Worm (Caenorhabditis elegans) whole organism, young adult: Measurements from ENCODE around the gene wah-1.

Experiments
- B0019.2 ChIP-seq: fragments of 200-800 bp; sonication (Bioruptor generic); conservative IDR thresholded peaks from 2 replicates; pipeline ENCODE4 v1.3.6; 2022; ENCODE audit warnings: missing genetic modification reagents, missing genetic modification characterization, missing compliant biosample characterization
- B0261.1 ChIP-seq: sonication (generic microtip); optimal IDR thresholded peaks from 2 replicates; lab custom pipeline; 2016; ENCODE audit warnings: mild to moderate bottlenecking, missing genetic modification characterization, moderate library complexity, missing compliant biosample characterization
- C17E4.6 ChIP-seq: fragments of 200-800 bp; sonication (Bioruptor generic); IDR thresholded peaks from 2 replicates; pipeline ENCODE4 v1.3.6; 2022; ENCODE audit warnings: missing genetic modification reagents, missing genetic modification characterization, missing compliant biosample characterization
- D2030.7 ChIP-seq: fragments of 200-800 bp; sonication (Bioruptor generic); IDR thresholded peaks from 2 replicates; pipeline ENCODE4 v1.3.6; 2022; ENCODE audit warnings: missing genetic modification reagents, missing genetic modification characterization, missing compliant biosample characterization
- F37B4.10 ChIP-seq: fragments of 200-800 bp; sonication (Bioruptor generic); IDR thresholded peaks from 2 replicates; pipeline ENCODE4 v1.3.6; 2022; ENCODE audit warnings: missing genetic modification characterization, missing compliant biosample characterization
- F55B11.4 ChIP-seq: sonication (generic microtip); optimal IDR thresholded peaks from 2 replicates; lab custom pipeline; 2016; ENCODE audit warnings: missing compliant biosample characterization, missing genetic modification characterization, borderline replicate concordance; ENCODE audit not compliant: insufficient read depth
- T07F8.4 ChIP-seq: sonication (generic microtip); optimal IDR thresholded peaks from 2 replicates; lab custom pipeline; 2016; ENCODE audit warnings: mild to moderate bottlenecking, missing genetic modification characterization, moderate library complexity, missing compliant biosample characterization
- Y53G8AR.9 ChIP-seq: fragments of 200-800 bp; sonication (Bioruptor generic); conservative IDR thresholded peaks from 2 replicates; pipeline ENCODE4 v1.3.6; 2022; ENCODE audit warnings: missing genetic modification reagents, missing genetic modification characterization, missing compliant biosample characterization
- Y67H2A.10 ChIP-seq: fragments of 200-800 bp; sonication (Bioruptor generic); conservative IDR thresholded peaks from 2 replicates; pipeline ENCODE4 v1.3.6; 2022; ENCODE audit warnings: missing genetic modification reagents, missing genetic modification characterization, missing compliant biosample characterization
- aptf-3 ChIP-seq: fragments of 200-800 bp; sonication (Bioruptor generic); IDR thresholded peaks from 2 replicates; pipeline ENCODE4 v1.3.6; 2022; ENCODE audit warnings: missing genetic modification characterization, missing compliant biosample characterization
- attf-5 ChIP-seq: fragments of 200-800 bp; sonication (Bioruptor generic); optimal IDR thresholded peaks from 2 replicates; lab custom pipeline; 2018; ENCODE audit warnings: mild to moderate bottlenecking, missing genetic modification characterization, missing compliant biosample characterization
- bed-2 ChIP-seq: fragments of 200-800 bp; sonication (Bioruptor generic); IDR thresholded peaks from 2 replicates; pipeline ENCODE4 v1.3.6; 2022; ENCODE audit warnings: missing genetic modification reagents, missing genetic modification characterization, missing compliant biosample characterization
- cebp-2 ChIP-seq: fragments of 200-800 bp; sonication (Bioruptor generic); IDR thresholded peaks from 2 replicates; pipeline ENCODE4 v1.3.6; 2022; ENCODE audit warnings: missing genetic modification characterization, missing compliant biosample characterization
- ceh-27 ChIP-seq: fragments of 200-800 bp; sonication (Bioruptor generic); optimal IDR thresholded peaks from 2 replicates; lab custom pipeline; 2018; ENCODE audit warnings: mild to moderate bottlenecking, missing genetic modification characterization, moderate library complexity, missing compliant biosample characterization
- ceh-58 ChIP-seq: fragments of 200-800 bp; sonication (Bioruptor generic); IDR thresholded peaks from 2 replicates; pipeline ENCODE4 v1.3.6; 2022; ENCODE audit warnings: missing genetic modification characterization, missing compliant biosample characterization
- chd-7 ChIP-seq: sonication (generic microtip); optimal IDR thresholded peaks from 2 replicates; lab custom pipeline; 2016; ENCODE audit warnings: mild to moderate bottlenecking, missing genetic modification characterization, moderate library complexity, missing compliant biosample characterization
- dpl-1 ChIP-seq: fragments of 150-350 bp; optimal IDR thresholded peaks from 2 replicates; lab custom pipeline; 2014; ENCODE audit warnings: missing biosample characterization, missing genetic modification reagents, missing genetic modification characterization
- egrh-3 ChIP-seq: fragments of 200-800 bp; sonication (Bioruptor generic); IDR thresholded peaks from 2 replicates; pipeline ENCODE4 v1.3.6; 2022; ENCODE audit warnings: missing genetic modification reagents, missing genetic modification characterization, missing compliant biosample characterization
- ekl-4 ChIP-seq: fragments of 200-800 bp; sonication (Bioruptor generic); IDR thresholded peaks from 2 replicates; pipeline ENCODE4 v1.3.6; 2022; ENCODE audit warnings: missing genetic modification reagents, missing genetic modification characterization, missing compliant biosample characterization
- let-607 ChIP-seq, 2 experiments: fragments of 200-800 bp in 1 of 2; sonication (Bioruptor generic) in 1 of 2; sonication (generic microtip) in 1 of 2; optimal IDR thresholded peaks; 2 replicates each; lab custom pipeline; 2016 to 2018; ENCODE audit warnings: mild to moderate bottlenecking in 2 of 2, missing compliant biosample characterization in 2 of 2, missing genetic modification characterization in 2 of 2, moderate library complexity in 2 of 2, missing genotype in 1 of 2
- lin-35 ChIP-seq, 3 experiments: fragments of 150-350 bp in 2 of 3; sonication (generic microtip) in 1 of 3; optimal IDR thresholded peaks; 2 replicates each; lab custom pipeline; 2014 to 2018; ENCODE audit warnings: missing biosample characterization in 3 of 3, missing genetic modification characterization in 3 of 3, missing genetic modification reagents in 3 of 3
- lin-40 ChIP-seq: sonication (generic microtip); optimal IDR thresholded peaks from 2 replicates; lab custom pipeline; 2016; ENCODE audit warnings: missing genetic modification characterization, mild to moderate bottlenecking, missing compliant biosample characterization, missing genotype, missing genetic modification reagents
- nfya-1 ChIP-seq: sonication (generic microtip); optimal IDR thresholded peaks from 2 replicates; lab custom pipeline; 2017; ENCODE audit warnings: antibody characterized with exemption, missing compliant biosample characterization, missing genetic modification characterization, borderline replicate concordance; ENCODE audit not compliant: insufficient read depth
- nfyb-1 ChIP-seq: fragments of 200-800 bp; sonication (Bioruptor generic); IDR thresholded peaks from 2 replicates; pipeline ENCODE4 v1.3.6; 2022; ENCODE audit warnings: missing genetic modification reagents, missing genetic modification characterization, missing compliant biosample characterization
- nhr-179 ChIP-seq: sonication (generic microtip); optimal IDR thresholded peaks from 2 replicates; lab custom pipeline; 2016; ENCODE audit warnings: mild to moderate bottlenecking, missing genetic modification characterization, missing compliant biosample characterization
- nhr-27 ChIP-seq: fragments of 200-800 bp; sonication (Bioruptor generic); optimal IDR thresholded peaks from 2 replicates; lab custom pipeline; 2018; ENCODE audit warnings: mild to moderate bottlenecking, missing genetic modification characterization, moderate library complexity, missing compliant biosample characterization
- nhr-80 ChIP-seq: sonication (generic microtip); optimal IDR thresholded peaks from 2 replicates; lab custom pipeline; 2016; ENCODE audit warnings: missing genetic modification characterization, missing compliant biosample characterization
- pbrm-1 ChIP-seq: fragments of 200-800 bp; sonication (Bioruptor generic); IDR thresholded peaks from 2 replicates; pipeline ENCODE4 v1.3.6; 2022; ENCODE audit warnings: missing genetic modification reagents, missing genetic modification characterization, missing compliant biosample characterization
- rec-8 ChIP-seq, 2 experiments: sonication (generic microtip); optimal IDR thresholded peaks; 2 replicates each; lab custom pipeline; 2016; ENCODE audit warnings: mild to moderate bottlenecking in 2 of 2, missing genetic modification characterization in 2 of 2, missing genetic modification reagents in 2 of 2, missing genotype in 2 of 2, missing biosample characterization in 1 of 2, missing compliant biosample characterization in 1 of 2, moderate library complexity in 1 of 2
- repo-1 ChIP-seq: sonication (generic microtip); optimal IDR thresholded peaks from 2 replicates; lab custom pipeline; 2017; ENCODE audit warnings: mild to moderate bottlenecking, missing genetic modification characterization, missing compliant biosample characterization
- sdz-38 ChIP-seq: sonication (generic microtip); optimal IDR thresholded peaks from 2 replicates; lab custom pipeline; 2016; ENCODE audit warnings: missing genotype, missing genetic modification characterization, missing compliant biosample characterization
- snpc-1.3 ChIP-seq: sonication (generic microtip); optimal IDR thresholded peaks from 2 replicates; lab custom pipeline; 2017; ENCODE audit warnings: missing genetic modification characterization, mild to moderate bottlenecking, missing compliant biosample characterization, antibody characterized with exemption, moderate library complexity, missing genotype, missing genetic modification reagents; ENCODE audit not compliant: insufficient read depth
- somi-1 ChIP-seq: fragments of 200-800 bp; sonication (Bioruptor generic); optimal IDR thresholded peaks from 2 replicates; lab custom pipeline; 2018; ENCODE audit warnings: mild to moderate bottlenecking, missing genetic modification characterization, missing compliant biosample characterization
- zfh-2 ChIP-seq: fragments of 200-800 bp; sonication (Bioruptor generic); conservative IDR thresholded peaks from 2 replicates; pipeline ENCODE4 v1.3.6; 2022; ENCODE audit warnings: missing genetic modification reagents, missing genetic modification characterization, missing compliant biosample characterization
- ztf-22 ChIP-seq: fragments of 200-800 bp; sonication (Bioruptor generic); optimal IDR thresholded peaks from 2 replicates; lab custom pipeline; 2018; ENCODE audit warnings: mild to moderate bottlenecking, missing genetic modification characterization, moderate library complexity, missing compliant biosample characterization
- ztf-25 ChIP-seq: fragments of 200-800 bp; sonication (Bioruptor generic); IDR thresholded peaks from 2 replicates; pipeline ENCODE4 v1.3.6; 2022; ENCODE audit warnings: missing genetic modification reagents, missing genetic modification characterization, missing compliant biosample characterization
- ztf-26 ChIP-seq: sonication (generic microtip); optimal IDR thresholded peaks from 2 replicates; lab custom pipeline; 2017; ENCODE audit warnings: missing genetic modification characterization, missing compliant biosample characterization
- ztf-28 ChIP-seq: fragments of 200-800 bp; sonication (Bioruptor generic); IDR thresholded peaks from 2 replicates; pipeline ENCODE4 v1.3.6; 2022; ENCODE audit warnings: missing genetic modification reagents, missing genetic modification characterization, missing compliant biosample characterization
- ztf-3 ChIP-seq: fragments of 200-800 bp; sonication (Bioruptor generic); optimal IDR thresholded peaks from 2 replicates; lab custom pipeline; 2018; ENCODE audit warnings: mild to moderate bottlenecking, missing genetic modification characterization, missing compliant biosample characterization

wah-1 gene

ce11 chrIII:12028769-12029168 lies 38.8 kb downstream of the wah-1 start, which contains the start of gene Y79H2A.12 (continued):
- TF ChIP-seq D2030.7 (GFP tag; lab: Robert Waterston, UW) = no peak
- no peak for TF ChIP-seq somi-1 (GFP tag; lab: Kevin White, UChicago)
- no peak for TF ChIP-seq nhr-80 (tag; lab: Kevin White, UChicago)

DNA sequence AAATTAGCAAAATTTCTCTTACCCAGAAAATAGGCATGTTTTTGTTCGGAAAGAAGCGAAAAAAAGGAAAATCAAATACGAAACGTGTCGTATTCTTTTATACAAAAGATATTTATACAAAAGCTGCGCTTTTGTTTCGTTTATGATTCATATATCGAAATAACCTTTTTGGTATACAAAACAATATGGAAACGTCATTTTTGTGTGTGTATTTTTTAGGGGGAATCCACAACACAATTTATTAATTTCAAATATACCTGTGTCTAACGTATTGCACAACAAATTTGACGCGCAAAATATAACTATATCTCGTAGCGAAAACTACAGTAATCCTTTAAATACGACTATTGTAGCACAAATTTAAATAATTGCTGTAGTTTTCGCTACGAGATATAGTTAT lies 40.7 kb downstream of the wah-1 start, which contains the start of gene Y79H2A.2:
Y79H2A.2 (minus strand) TSS at position 101 of the 400 bp plus-strand sequence.
- TF ChIP-seq Y53G8AR.9 (no peak), B0261.1 (no peak), attf-5 (GFP tag; lab: Kevin White, UChicago) (no peak), let-607 (tag; optimal IDR thresholded peaks at IDR 0.05; lab: Kevin White, UChicago) (no peak), ztf-3 (GFP tag; lab: Kevin White, UChicago) (no peak), ztf-22 (GFP tag; lab: Kevin White, UChicago) (no peak), sdz-38 (tag; lab: Kevin White, UChicago) (no peak), snpc-1.3 (tag; lab: Kevin White, UChicago) (no peak)

DNA sequence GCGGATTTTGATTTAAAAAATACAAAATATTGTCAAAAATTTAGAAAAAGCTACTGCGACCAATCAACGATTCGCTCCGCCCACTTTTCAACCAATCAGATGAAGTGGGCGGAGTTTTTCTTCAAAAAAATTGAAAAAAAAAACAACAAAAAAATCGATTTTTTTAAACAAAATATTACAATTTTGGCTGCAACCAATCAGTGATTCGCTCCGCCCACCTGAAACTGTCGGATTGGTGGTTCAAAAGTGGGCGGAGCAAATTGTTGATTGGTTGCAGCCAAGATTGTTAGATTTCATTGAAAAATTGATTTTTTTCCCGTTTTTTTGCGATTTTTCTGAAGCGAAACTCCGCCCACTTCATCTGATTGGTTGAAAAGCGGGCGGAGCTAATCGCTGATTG lies 43.3 kb downstream of the wah-1 start:
- TF ChIP-seq zfh-2 (GFP tag; lab: Robert Waterston, UW) (no peak), Y67H2A.10 (GFP tag; lab: Robert Waterston, UW) (no peak), nfyb-1 (0 out of 2 replicates have a peak, but pooled peaks have one; percentile 30), rec-8 (tag; optimal IDR thresholded peaks at IDR 0.05; lab: Kevin White, UChicago) (no peak), nhr-179 (tag; lab: Kevin White, UChicago) (no peak), ztf-26 (no peak)

DNA sequence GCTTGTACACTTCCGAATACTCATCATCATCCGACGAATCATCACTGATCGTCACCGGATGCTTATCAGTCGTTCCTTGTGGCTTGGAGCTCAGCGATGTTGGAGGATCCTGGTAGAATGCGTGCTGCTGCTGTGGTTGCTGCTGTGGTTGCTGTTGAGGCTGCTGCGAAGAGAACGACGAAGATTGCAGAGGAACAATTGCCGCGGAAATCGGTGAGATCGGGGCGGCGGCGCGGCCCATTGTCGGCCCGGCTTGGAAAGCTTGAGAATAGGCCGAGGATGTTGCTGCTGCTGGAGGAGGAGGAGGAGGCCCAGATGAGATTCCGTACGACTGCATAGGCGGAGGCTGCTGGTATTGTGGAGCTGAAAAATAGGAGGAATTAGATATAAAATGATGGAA lies 44.3 kb downstream of the wah-1 start:
- TF ChIP-seq ekl-4 (GFP tag; lab: Robert Waterston, UW) (no peak), lin-35 (GFP tag; optimal IDR thresholded peaks at IDR 0.05; lab: Kevin White, UChicago) (no peak), chd-7 (tag; lab: Kevin White, UChicago) (no peak), nhr-27 (tag; lab: Kevin White, UChicago) (no peak), nfyb-1 (no peak), ceh-58 (no peak), egrh-3 (GFP tag; lab: Robert Waterston, UW) (peak; percentile 81), aptf-3 (GFP tag; lab: Robert Waterston, UW) (no peak), cebp-2 (GFP tag; lab: Robert Waterston, UW) (no peak), ztf-25 (GFP tag; lab: Robert Waterston, UW) (no peak), F55B11.4 (tag; lab: Kevin White, UChicago) (no peak), zfh-2 (GFP tag; lab: Robert Waterston, UW) (peak; percentile 90), ztf-28 (GFP tag; lab: Robert Waterston, UW) (no peak)
- TF ChIP-seq, all 124 proteins: peak for 2

DNA sequence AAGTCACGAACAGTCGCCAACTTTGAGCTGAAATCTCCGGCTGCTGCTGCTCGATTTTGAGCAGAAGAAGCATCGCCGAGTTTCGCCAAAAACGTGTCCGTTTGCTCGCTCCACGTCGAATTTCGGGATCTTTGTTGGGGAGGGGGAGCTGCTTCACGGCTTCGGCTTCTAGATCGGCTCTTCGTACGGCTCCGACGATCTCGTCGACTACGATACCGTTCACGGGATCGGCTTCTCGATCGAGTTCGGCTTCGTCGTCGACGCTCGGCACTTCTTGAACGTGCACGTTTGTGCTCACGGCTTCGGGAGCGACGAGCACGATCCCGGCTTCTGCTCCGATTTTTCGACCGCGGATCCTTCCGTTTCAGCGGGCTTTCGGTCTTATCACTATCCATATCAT lies 47.2 kb downstream of the wah-1 start:
- TF ChIP-seq ceh-27 (GFP tag; lab: Kevin White, UChicago) = no peak
- no peak for TF ChIP-seq repo-1
- no peak for TF ChIP-seq nfya-1 (tag; lab: Kevin White, UChicago)
- TF ChIP-seq B0019.2 = no peak
- no peak for TF ChIP-seq F37B4.10 (GFP tag; lab: Robert Waterston, UW)
- no peak for TF ChIP-seq bed-2 (GFP tag; lab: Robert Waterston, UW)
- TF ChIP-seq C17E4.6 (GFP tag; lab: Robert Waterston, UW) = no peak
- TF ChIP-seq T07F8.4 (tag; lab: Kevin White, UChicago) = no peak
- no peak for TF ChIP-seq dpl-1 (GFP tag; lab: Kevin White, UChicago)
- TF ChIP-seq lin-40 (tag; lab: Kevin White, UChicago) = no peak
- TF ChIP-seq egrh-3 (GFP tag; lab: Robert Waterston, UW) = peak; percentile 70; the same call in 1 of the 2 replicates
- TF ChIP-seq zfh-2 (GFP tag; lab: Robert Waterston, UW) = peak; percentile 90
- no peak for TF ChIP-seq ztf-28 (GFP tag; lab: Robert Waterston, UW)
- TF ChIP-seq nfyb-1 = 0 out of 2 replicates have a peak, but pooled peaks have one; percentile 16
- no peak for TF ChIP-seq pbrm-1 (GFP tag; lab: Robert Waterston, UW)
- no peak for TF ChIP-seq ztf-26
